Fruit fly (Drosophila melanogaster) ovary, adult (tissue): ENCODE data around the gene CG6136.

Source experiments
- CG17801 ChIP-seq: fragments of 200-800 bp; optimal IDR thresholded peaks from 2 replicates; lab custom pipeline; 2019; ENCODE audit warnings: missing biosample characterization, mild to moderate bottlenecking, missing genetic modification characterization, moderate library complexity; ENCODE audit not compliant: partially characterized antibody

CG6136 gene

DNA sequence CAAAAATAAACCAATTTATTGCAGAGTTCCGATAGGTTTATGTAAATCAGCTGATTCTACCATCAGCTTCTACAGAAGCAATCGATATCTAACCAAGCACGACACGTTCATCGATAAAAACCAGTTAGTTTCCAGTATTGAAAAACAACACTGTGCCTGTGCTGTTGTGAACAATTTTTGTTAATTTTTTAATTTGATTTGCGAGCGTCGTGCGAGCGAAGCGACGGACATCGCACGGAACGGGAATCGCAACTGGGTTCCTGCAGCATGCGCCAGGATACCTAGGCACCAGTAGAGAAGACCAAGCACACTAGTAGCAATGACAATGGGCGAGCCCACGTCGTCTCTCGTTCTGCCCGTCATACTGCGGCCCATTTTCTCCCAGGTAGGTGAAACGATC is at the start of gene CG6136, which contains the start of gene Ccm3:
TSS of gene CG6136 (minus strand) at position 380 of the 400 bp plus-strand sequence.
TSS of gene Ccm3 (plus strand) at position 125 of the 400 bp plus-strand sequence.
- peak; percentile 67 for TF ChIP-seq CG17801 (GFP tag; lab: Kevin White, UChicago)

DNA sequence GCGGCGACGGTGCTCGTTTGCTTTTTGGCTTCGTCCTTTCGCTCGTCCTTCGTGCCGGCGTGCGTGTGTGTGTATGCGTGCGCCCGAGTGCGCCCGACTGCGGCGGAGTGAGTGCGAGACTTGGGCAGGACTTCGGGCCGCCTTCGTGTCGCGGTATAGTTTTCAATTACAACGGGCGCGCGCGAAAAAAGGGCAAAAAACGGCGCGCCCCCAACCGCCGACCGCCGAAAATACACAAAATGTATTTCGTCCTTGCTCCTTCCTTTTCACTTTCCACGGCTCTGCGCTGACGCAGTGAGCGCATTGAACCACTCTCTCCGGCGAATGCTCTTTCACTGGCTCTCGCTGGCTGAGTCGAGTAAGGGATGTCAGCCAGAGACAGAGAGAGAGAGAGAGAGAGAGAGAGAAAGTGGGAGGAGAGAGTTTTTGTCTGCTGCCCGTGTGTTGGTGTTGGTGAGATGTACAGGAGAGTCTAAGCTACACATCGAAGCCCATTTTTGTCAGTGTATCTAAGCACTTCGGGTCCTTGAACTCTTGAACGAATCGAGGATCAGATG is 48.4 kb upstream of the CG6136 start:
- no peak for TF ChIP-seq CG17801 (GFP tag; lab: Kevin White, UChicago)

DNA sequence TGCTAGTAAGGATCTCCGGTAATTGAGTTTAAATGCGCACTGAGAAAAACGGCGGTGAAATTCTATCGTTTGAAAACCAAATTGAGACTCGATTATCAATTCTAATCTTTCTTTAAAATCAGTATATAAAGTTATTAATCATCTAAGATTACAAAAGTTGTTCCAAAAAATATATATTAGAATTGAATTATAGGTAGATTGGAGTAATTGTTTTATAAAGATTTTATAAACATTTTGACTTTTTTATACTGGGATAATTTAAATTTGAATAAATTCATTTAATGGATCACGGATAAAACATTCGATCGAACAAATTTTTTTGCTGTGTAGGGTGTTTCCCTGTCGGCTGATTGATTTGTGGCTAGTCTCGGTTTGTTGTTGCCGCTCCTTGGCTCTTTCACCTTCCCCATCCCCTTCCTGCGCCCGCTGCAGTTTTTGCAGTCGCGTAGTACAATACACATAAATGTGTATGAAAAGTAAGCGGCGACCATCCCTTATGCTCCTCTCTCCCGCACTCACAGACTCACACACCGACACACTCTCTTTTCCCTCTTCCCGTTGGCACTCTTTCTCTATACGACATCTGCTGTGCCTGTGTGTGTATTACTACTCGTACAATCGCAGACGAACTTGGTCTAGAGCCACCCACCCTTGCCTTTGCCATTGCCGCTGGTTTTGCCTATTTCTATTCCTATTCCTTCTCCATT is 47.0 kb upstream of the CG6136 start:
- TF ChIP-seq CG17801 (GFP tag; lab: Kevin White, UChicago) = no peak

DNA sequence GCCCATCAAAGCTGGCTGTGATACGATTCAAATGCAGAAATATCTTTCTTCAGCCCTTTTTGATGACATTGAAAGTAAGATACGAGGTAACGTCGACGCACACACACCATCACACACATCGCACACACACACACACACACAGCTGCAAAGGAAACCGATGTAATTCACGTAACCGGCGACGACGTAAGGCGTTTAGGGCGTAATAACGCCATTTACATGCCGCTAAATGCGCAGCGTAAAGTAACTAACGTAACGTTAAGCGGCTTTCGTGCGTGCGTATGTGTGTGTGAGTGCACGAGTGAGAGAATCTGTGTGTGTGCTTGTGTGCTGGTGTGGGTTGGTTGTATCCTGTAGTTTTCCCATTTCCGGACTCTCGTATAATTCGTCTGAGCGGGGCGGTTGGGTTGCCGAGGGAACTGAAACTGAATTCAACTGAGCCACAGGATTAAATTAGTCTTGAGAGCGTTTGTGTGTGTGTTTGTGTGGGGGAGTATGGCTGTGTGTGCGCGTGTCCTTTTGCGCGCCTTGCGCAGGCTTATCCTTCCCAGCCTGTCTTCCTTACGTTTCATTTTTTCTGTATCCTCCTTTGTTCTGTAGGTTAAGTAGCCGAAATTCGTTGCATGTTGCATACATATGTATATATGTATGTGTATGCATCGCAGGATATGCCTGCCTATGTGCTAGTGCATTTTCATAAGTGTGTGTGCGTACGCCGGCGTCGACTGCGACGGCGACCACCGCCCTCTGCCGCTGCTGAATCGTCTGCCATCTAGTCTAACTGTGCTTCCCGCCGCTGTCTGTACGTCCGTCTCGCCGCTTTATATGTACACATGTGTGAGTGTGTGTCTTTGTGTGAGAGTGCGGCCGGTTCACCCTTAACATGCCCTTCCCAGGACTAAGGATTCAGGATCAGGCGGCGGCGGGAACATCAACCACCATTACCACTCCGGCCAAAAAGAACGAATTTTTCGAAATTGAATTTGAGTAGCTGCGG is 46.0 kb upstream of the CG6136 start:
- TF ChIP-seq CG17801 (GFP tag; lab: Kevin White, UChicago) = no peak

DNA sequence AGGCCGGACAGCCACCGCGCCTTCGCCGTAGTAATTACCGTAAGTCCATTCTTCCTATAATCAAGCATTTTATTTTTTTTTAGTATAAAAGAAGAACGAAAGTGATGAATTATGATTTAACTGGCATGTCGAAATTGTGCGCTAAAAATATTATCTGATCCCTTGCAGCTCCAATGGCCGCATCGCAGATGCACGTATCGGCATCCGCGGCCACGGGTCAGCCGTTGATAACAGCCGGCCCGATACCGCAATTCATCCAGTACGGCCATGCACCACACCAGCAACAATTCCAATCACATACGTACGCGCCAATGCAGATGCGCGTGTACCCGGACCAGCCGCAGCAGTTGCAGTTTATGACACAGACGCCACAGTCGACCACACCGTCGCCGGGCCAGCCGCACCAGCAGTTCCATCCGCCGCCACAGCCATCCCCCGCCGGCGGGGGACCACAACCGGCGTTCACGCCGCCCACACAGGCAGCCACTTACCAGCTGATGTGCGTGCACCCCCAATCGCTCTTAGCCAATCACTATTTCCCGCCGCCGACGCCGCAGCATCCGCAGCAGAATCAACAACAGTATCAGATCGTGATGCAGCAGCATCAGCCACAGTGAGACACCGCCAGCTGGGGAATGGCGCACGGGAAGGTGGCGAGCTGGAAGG is 43.1 kb upstream of the CG6136 start:
- TF ChIP-seq CG17801 (GFP tag; lab: Kevin White, UChicago) = no peak

DNA sequence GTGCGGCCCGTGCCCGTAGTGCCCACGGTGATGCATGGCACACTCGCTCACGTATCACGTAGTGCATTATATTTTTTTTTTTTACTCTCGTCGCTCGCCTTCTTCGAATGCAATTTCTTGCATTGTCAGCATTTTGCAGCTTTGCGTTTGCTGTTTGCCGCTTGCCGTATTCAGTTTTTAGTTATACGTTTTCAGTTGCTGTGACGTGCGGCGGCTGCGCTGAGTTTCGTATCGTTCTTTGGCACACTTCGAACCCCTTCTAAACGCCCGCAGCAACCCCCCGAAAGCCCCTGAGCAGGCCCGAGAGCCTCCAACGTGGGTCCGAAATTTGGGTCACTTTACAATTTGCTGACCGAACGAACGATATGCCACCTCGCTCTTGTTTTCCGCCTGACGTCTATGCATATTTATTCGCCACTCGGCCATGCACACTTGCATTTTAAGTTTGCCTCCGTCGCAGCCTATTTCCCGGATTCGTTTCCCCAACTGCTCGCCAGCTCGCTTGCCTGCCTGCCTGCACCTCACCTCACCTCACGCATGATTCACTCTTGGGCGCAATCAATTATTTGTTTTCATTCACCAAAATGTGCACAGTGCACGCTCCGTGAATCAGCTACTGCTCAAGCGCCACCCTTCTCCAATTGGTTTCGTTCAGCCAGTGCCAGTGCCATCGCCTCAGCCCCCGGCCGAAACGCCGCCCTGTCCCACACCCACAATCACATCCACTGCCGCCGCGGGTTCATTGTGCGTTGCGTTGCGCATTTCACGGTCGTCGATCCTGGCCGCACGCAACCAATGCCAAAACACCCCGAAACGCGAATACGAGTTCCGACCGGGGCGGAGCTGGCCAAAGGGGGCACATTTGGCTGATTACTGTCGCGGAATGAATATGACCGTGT is 38.9 kb upstream of the CG6136 start:
- no peak for TF ChIP-seq CG17801 (GFP tag; lab: Kevin White, UChicago)

DNA sequence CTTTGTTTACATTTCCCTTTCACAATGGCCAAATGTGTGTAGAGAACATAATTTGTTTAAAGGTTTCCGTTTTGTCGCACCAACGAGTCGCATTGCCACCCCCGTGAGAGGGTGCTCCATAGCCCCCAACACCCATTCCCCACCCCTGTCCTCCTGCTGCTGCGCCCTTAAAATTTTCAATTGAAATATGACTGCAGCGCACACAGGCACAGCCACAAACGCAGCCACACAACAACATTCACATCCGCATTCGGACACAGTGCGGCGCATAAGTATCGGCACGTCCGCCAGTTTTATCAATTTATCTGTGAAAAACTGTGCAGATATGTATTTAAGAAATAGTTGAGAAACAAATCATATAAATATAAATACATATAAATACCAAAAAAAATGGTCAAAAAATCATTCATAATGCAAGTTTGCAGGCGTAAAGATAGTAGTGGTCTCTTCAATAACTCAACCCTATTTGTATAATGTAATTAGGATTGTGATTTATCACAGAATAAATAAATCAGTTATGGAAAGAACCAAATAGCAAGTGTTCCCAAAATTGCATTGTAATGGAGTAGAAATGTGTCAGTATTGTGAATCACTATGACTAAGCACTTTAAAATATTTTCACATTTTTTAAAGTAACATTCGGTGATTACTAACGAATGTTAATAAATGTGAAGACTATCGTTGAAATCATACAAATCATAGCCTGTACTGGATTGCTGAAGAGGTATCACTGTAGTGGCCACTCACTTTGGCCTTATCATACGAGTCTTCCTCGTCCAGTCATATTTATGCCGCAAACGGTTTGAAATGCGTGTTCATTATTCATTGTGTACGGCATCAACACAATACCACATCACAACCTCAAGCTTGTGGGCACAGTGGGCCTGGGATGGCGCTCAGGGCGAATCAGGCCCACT is 38.0 kb upstream of the CG6136 start:
- peak; percentile 22 for TF ChIP-seq CG17801 (GFP tag; lab: Kevin White, UChicago)

DNA sequence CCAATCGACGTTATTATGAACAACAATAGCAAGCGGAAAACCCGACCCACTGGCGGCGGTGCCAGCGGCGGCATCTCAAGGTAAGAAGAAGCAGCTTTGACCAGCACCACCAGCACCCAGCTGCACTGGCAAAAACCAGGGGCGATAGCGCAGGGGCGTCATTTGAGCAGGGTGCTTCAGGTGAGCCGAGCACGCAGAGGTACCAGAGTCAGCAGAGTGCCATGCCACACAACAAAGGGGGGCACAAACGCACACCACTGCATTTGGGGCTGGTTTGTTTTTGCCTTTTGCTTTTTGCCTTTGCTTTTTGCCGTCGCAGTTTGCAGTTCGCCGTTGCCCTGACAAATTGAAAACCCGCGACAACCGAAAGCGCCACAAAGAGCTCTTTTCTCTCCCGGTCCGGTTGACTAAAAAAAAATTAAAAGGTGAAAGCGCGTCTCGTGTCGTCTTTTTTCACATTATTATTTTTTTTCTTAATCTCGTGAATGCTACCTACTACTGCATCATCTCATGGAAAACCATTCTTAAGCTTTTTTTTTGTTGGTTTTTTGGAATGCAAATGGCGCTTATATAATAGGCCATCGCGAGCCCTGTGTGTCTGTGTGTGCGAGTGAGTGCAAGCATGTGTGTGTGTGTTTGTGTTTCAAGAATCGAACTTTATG is 37.2 kb upstream of the CG6136 start:
- no peak for TF ChIP-seq CG17801 (GFP tag; lab: Kevin White, UChicago)

DNA sequence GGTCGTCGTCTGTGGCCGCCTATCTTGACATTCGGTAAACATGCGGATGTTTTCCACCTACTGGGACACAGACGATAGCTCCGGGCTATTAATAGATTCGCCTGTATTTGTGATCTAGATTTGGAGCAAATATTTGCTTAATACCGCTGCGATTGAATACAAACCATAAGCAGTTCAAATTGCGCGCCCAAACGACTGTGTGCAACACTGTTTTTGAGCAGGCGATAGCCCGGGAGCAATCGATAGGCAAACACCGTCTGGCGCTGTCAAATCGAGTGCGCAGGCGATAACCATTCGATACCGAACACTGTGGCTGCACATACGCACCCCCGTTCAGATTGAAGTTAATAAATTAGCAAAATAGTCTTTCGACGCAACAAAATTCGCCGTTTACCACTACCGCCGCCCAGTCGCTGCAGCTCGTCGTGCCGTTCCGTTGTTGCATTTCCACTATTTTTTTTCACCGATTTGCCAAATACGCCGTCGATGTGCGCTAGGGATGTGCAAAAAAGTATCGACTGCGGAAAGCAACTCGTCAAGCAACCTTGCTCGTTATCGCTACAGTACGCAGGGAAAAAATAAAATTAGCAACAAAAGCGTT is 36.2 kb upstream of the CG6136 start, which contains the start of gene Atx2:
TSS of gene Atx2 (plus strand) at position 293 of the 601 bp plus-strand sequence.
- TF ChIP-seq CG17801 (GFP tag; lab: Kevin White, UChicago) = peak; percentile 28

DNA sequence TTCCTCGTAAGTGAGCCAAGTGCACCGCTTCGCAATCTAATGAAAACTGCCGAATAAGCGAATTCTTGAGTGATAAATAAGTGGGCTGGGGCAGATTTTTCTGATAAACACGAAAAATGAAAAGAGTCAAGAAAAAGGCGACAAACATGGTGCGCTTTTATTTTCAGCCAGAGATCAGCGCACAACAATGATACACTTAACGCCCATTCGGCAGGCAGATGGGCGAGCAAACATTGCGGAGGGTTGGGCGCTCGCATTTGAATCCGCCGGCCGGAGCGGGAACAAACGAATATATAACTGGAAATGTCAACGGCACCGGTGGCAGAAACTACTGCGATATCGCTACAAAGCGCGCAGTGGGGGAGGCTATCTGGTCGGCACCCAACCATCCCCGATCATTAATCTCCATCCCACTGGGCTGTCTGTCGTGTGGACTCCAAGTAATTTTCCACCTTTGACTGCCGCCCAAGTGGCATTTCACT is 35.0 kb upstream of the CG6136 start, which contains the start of gene CG6125:
TSS of gene CG6125 (minus strand) at position 51 of the 482 bp plus-strand sequence.
- TF ChIP-seq CG17801 (GFP tag; lab: Kevin White, UChicago) = no peak

DNA sequence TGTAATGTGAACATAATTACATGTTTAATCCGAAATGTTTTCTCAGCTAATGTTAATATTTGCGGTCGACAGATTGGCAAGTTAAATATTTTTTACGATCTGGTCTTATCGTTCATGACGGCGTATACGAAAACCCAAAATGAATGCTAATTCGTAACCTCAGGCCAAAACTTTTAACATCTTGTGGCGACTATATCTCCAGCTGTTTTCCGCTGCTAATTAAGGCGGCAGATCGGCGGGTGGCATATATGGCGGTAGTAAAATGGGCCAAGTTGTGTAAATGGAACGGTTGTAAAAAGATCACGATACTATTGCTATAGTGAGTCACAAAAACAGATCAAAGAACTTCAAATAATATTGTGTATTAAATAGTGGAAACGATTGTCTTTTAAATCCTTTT is 34.4 kb upstream of the CG6136 start:
- no peak for TF ChIP-seq CG17801 (GFP tag; lab: Kevin White, UChicago)
